Fruit fly (Drosophila melanogaster) whole organism, embryonic: Measurements from ENCODE around the gene Drsl1.

ENCODE experiments used
- Hr78 ChIP-seq, 2 experiments: fragments of 200-800 bp in 1 of 2; fragments of >200 bp in 1 of 2; sonication (Bioruptor generic) in 1 of 2; optimal IDR thresholded peaks; 2 replicates each; lab custom pipeline; 2017 to 2019; ENCODE audit warnings: missing biosample characterization in 2 of 2, missing genetic modification characterization in 2 of 2, mild to moderate bottlenecking in 1 of 2, moderate library complexity in 1 of 2
- Vsx1 ChIP-seq: fragments of 200-800 bp; sonication (Bioruptor generic); optimal IDR thresholded peaks from 2 replicates; lab custom pipeline; 2017; ENCODE audit warnings: missing biosample characterization, mild to moderate bottlenecking, missing genetic modification characterization, missing genetic modification reagents
- klu ChIP-seq: fragments of 200-800 bp; sonication (Bioruptor generic); IDR thresholded peaks from 2 replicates; pipeline ENCODE4 v1.3.6; 2022; ENCODE audit warnings: missing biosample characterization, missing genetic modification characterization
- zfh1 ChIP-seq: fragments of 200-800 bp; sonication (Bioruptor generic); IDR thresholded peaks from 3 replicates; pipeline ENCODE4 v1.3.6; 2022; ENCODE audit warnings: missing biosample characterization, missing genetic modification characterization

dm6 chr3L:3373994-3374623 lies 38.5 kb upstream of the Drsl1 start, which contains the start of the genes Ythdc1 and CG12010:
- TF ChIP-seq Hr78 (GFP tag; optimal IDR thresholded peaks at IDR 0.05; lab: Kevin White, UChicago) (no peak), klu (GFP tag; lab: Robert Waterston, UW) (peak; percentile 6; the same call in 1 of the 2 replicates), Vsx1 (no peak), zfh1 (no peak)
